Fruit fly (Drosophila melanogaster) whole organism, embryonic: ENCODE data around the gene CG33124.

Experiments
- Atf6 ChIP-seq: fragments of 200-800 bp; sonication (Bioruptor generic); IDR thresholded peaks from 2 replicates; pipeline ENCODE4 v1.3.6; 2022; ENCODE audit warnings: missing biosample characterization, missing genetic modification characterization
- CG10209 ChIP-seq: fragments of 200-800 bp; sonication (Bioruptor generic); optimal IDR thresholded peaks from 3 replicates; lab custom pipeline; 2017; ENCODE audit warnings: missing biosample characterization, mild to moderate bottlenecking, missing genetic modification characterization, missing genetic modification reagents
- CG10462 ChIP-seq: fragments of 200-800 bp; sonication (Bioruptor generic); optimal IDR thresholded peaks from 2 replicates; lab custom pipeline; 2016; ENCODE audit warnings: missing biosample characterization, missing genetic modification characterization
- CG10654 ChIP-seq: fragments of 200-800 bp; sonication (Bioruptor generic); optimal IDR thresholded peaks from 2 replicates; lab custom pipeline; 2016; ENCODE audit warnings: missing biosample characterization, missing genetic modification characterization
- CG1233 ChIP-seq: fragments of 200-800 bp; sonication (Bioruptor generic); optimal IDR thresholded peaks from 4 replicates; lab custom pipeline; 2018; ENCODE audit warnings: missing biosample characterization, mild to moderate bottlenecking, missing genetic modification characterization
- CG13624 ChIP-seq: fragments of 200-800 bp; sonication (Bioruptor generic); optimal IDR thresholded peaks from 2 replicates; lab custom pipeline; 2016; ENCODE audit warnings: missing biosample characterization, missing genetic modification characterization
- CG13775 ChIP-seq: fragments of 200-800 bp; sonication (Bioruptor generic); optimal IDR thresholded peaks from 3 replicates; lab custom pipeline; 2017; ENCODE audit warnings: missing biosample characterization, mild to moderate bottlenecking, missing genetic modification characterization
- CG13894 ChIP-seq: fragments of 200-800 bp; sonication (Bioruptor generic); optimal IDR thresholded peaks from 3 replicates; lab custom pipeline; 2018; ENCODE audit warnings: missing biosample characterization, mild to moderate bottlenecking, missing genetic modification characterization, moderate library complexity
- CG14014 ChIP-seq: fragments of 200-800 bp; sonication (Bioruptor generic); IDR thresholded peaks from 2 replicates; pipeline ENCODE4 v1.3.6; 2022; ENCODE audit warnings: missing biosample characterization, missing genetic modification characterization
- CG15073 ChIP-seq: fragments of 200-800 bp; sonication (Bioruptor generic); optimal IDR thresholded peaks from 2 replicates; lab custom pipeline; 2016; ENCODE audit warnings: missing biosample characterization, missing genetic modification characterization
- CG2120 ChIP-seq: fragments of 200-800 bp; sonication (Bioruptor generic); optimal IDR thresholded peaks from 3 replicates; lab custom pipeline; 2016; ENCODE audit warnings: missing biosample characterization, missing genetic modification characterization
- CG43689 ChIP-seq: fragments of 200-800 bp; sonication (Bioruptor generic); IDR thresholded peaks from 2 replicates; pipeline ENCODE4 v1.3.6; 2022; ENCODE audit warnings: missing biosample characterization, missing genetic modification characterization
- CG6854 ChIP-seq: fragments of 200-800 bp; sonication (Bioruptor generic); optimal IDR thresholded peaks from 3 replicates; lab custom pipeline; 2017; ENCODE audit warnings: missing biosample characterization, mild to moderate bottlenecking, missing genetic modification characterization
- CG7556 ChIP-seq: fragments of 200-800 bp; sonication (Bioruptor generic); optimal IDR thresholded peaks from 2 replicates; lab custom pipeline; 2017; ENCODE audit warnings: missing biosample characterization, mild to moderate bottlenecking, missing genetic modification characterization
- CG8290 ChIP-seq, 3 experiments: fragments of 200-800 bp; sonication (Bioruptor generic); optimal IDR thresholded peaks; 2 replicates each; lab custom pipeline; 2016 to 2019; ENCODE audit warnings: missing biosample characterization in 3 of 3, missing genetic modification characterization in 3 of 3, mild to moderate bottlenecking in 2 of 3, moderate library complexity in 1 of 3
- CG8924 ChIP-seq: fragments of 200-800 bp; optimal IDR thresholded peaks from 3 replicates; lab custom pipeline; 2019; ENCODE audit warnings: missing biosample characterization, mild to moderate bottlenecking, missing genetic modification characterization, moderate library complexity
- CG9797 ChIP-seq: fragments of 200-800 bp; sonication (Bioruptor generic); optimal IDR thresholded peaks from 3 replicates; lab custom pipeline; 2018; ENCODE audit warnings: missing biosample characterization, mild to moderate bottlenecking, missing genetic modification characterization
- CHES-1-like ChIP-seq: fragments of 200-800 bp; sonication (Bioruptor generic); optimal IDR thresholded peaks from 2 replicates; lab custom pipeline; 2016; ENCODE audit warnings: missing biosample characterization, missing genetic modification characterization
- CkIIα-i1 ChIP-seq: fragments of 200-800 bp; sonication (Bioruptor generic); IDR thresholded peaks from 2 replicates; pipeline ENCODE4 v1.3.6; 2022; ENCODE audit warnings: missing biosample characterization, missing genetic modification characterization
- Eip74EF ChIP-seq, 2 experiments: fragments of 200-800 bp in 1 of 2; fragments of >200 bp in 1 of 2; sonication (Bioruptor generic) in 1 of 2; optimal IDR thresholded peaks; 2 replicates each; lab custom pipeline; 2017 to 2019; ENCODE audit warnings: missing biosample characterization in 2 of 2, missing genetic modification characterization in 2 of 2, mild to moderate bottlenecking in 1 of 2, moderate library complexity in 1 of 2
- Fer3 ChIP-seq: fragments of 200-800 bp; sonication (Bioruptor generic); optimal IDR thresholded peaks from 2 replicates; lab custom pipeline; 2018; ENCODE audit warnings: missing biosample characterization, mild to moderate bottlenecking, missing genetic modification characterization, moderate library complexity
- HLH4C ChIP-seq: fragments of 200-800 bp; sonication (Bioruptor generic); IDR thresholded peaks from 3 replicates; pipeline ENCODE4 v1.3.6; 2022; ENCODE audit warnings: missing biosample characterization, missing genetic modification characterization; ENCODE audit not compliant: partially characterized antibody
- HLH54F ChIP-seq: fragments of 200-800 bp; sonication (Bioruptor generic); optimal IDR thresholded peaks from 3 replicates; lab custom pipeline; 2016; ENCODE audit warnings: missing biosample characterization, missing genetic modification characterization
- Hand ChIP-seq: fragments of 200-800 bp; sonication (Bioruptor generic); optimal IDR thresholded peaks from 2 replicates; lab custom pipeline; 2017; ENCODE audit warnings: mild to moderate bottlenecking, missing biosample characterization, missing genetic modification reagents, missing genetic modification characterization
- MESR4 ChIP-seq: fragments of 200-800 bp; sonication (Bioruptor generic); optimal IDR thresholded peaks from 2 replicates; lab custom pipeline; 2018; ENCODE audit warnings: missing biosample characterization, mild to moderate bottlenecking, missing genetic modification characterization, moderate library complexity
- Pdp1 ChIP-seq, 2 experiments: fragments of 200-800 bp; sonication (Bioruptor generic); optimal IDR thresholded peaks; 3 replicates each; lab custom pipeline; 2016; ENCODE audit warnings: missing biosample characterization in 2 of 2, missing genetic modification characterization in 2 of 2, mild to moderate bottlenecking in 1 of 2, moderate library complexity in 1 of 2
- Ptx1 ChIP-seq: fragments of 200-800 bp; sonication (Bioruptor generic); IDR thresholded peaks from 2 replicates; pipeline ENCODE4 v1.3.6; 2022; ENCODE audit warnings: missing biosample characterization, missing genetic modification characterization
- Side ChIP-seq: fragments of 200-800 bp; sonication (Bioruptor generic); optimal IDR thresholded peaks from 2 replicates; lab custom pipeline; 2016; ENCODE audit warnings: missing biosample characterization, missing genetic modification characterization
- YL-1 ChIP-seq: fragments of 200-800 bp; sonication (Bioruptor generic); optimal IDR thresholded peaks from 3 replicates; lab custom pipeline; 2017; ENCODE audit warnings: missing biosample characterization, mild to moderate bottlenecking, missing genetic modification characterization
- btn ChIP-seq: fragments of 200-800 bp; sonication (Bioruptor generic); optimal IDR thresholded peaks from 2 replicates; lab custom pipeline; 2016; ENCODE audit warnings: missing biosample characterization, missing genetic modification characterization
- crp ChIP-seq, 2 experiments: fragments of 200-800 bp; sonication (Bioruptor generic); optimal IDR thresholded peaks; 2 replicates in 1 of 2; 3 replicates in 1 of 2; lab custom pipeline; 2017; ENCODE audit warnings: missing biosample characterization in 2 of 2, missing genetic modification characterization in 2 of 2, mild to moderate bottlenecking in 1 of 2, moderate library complexity in 1 of 2
- cwo ChIP-seq: fragments of 200-800 bp; sonication (Bioruptor generic); optimal IDR thresholded peaks from 3 replicates; lab custom pipeline; 2017; ENCODE audit warnings: missing biosample characterization, missing genetic modification characterization, mild to moderate bottlenecking, moderate library complexity, missing genetic modification reagents
- dysf ChIP-seq: fragments of 200-800 bp; sonication (Bioruptor generic); IDR thresholded peaks from 3 replicates; pipeline ENCODE4 v1.3.6; 2022; ENCODE audit warnings: missing biosample characterization, missing genetic modification characterization
- gfzf ChIP-seq: fragments of 200-800 bp; sonication (Bioruptor generic); optimal IDR thresholded peaks from 2 replicates; lab custom pipeline; 2016; ENCODE audit warnings: missing biosample characterization, mild to moderate bottlenecking, missing genetic modification characterization, moderate library complexity
- hkb ChIP-seq, 2 experiments: fragments of 200-800 bp in 1 of 2; fragments of >200 bp in 1 of 2; sonication (Bioruptor generic) in 1 of 2; IDR thresholded peaks in 1 of 2; optimal IDR thresholded peaks in 1 of 2; 2 replicates each; pipeline versions ENCODE4 v1.3.6 to Lab custom; 2017 to 2022; ENCODE audit warnings: missing biosample characterization in 1 of 2, missing genetic modification characterization in 1 of 2
- insv ChIP-seq, 2 experiments: fragments of 200-800 bp; sonication (Bioruptor generic); optimal IDR thresholded peaks; 3 replicates each; lab custom pipeline; 2016 to 2018; ENCODE audit warnings: missing biosample characterization in 2 of 2, missing genetic modification characterization in 2 of 2
- lola ChIP-seq, 3 experiments: fragments of >200 bp in 2 of 3; fragments of 200-800 bp in 1 of 3; sonication (Bioruptor generic) in 1 of 3; optimal IDR thresholded peaks; 2 replicates each; lab custom pipeline; 2017 to 2019; ENCODE audit warnings: missing biosample characterization in 3 of 3, missing genetic modification characterization in 3 of 3, mild to moderate bottlenecking in 1 of 3, moderate library complexity in 1 of 3
- nerfin-1 ChIP-seq: fragments of 200-800 bp; sonication (Bioruptor generic); optimal IDR thresholded peaks from 3 replicates; lab custom pipeline; 2019; ENCODE audit warnings: missing biosample characterization, mild to moderate bottlenecking, missing genetic modification characterization, moderate library complexity
- org-1 ChIP-seq: fragments of 200-800 bp; sonication (Bioruptor generic); optimal IDR thresholded peaks from 2 replicates; lab custom pipeline; 2017; ENCODE audit warnings: missing biosample characterization, missing genetic modification characterization
- phol ChIP-seq: fragments of 200-800 bp; sonication (Bioruptor generic); optimal IDR thresholded peaks from 3 replicates; lab custom pipeline; 2018; ENCODE audit warnings: missing biosample characterization, mild to moderate bottlenecking, missing genetic modification characterization, moderate library complexity
- psq ChIP-seq: fragments of 200-800 bp; sonication (Bioruptor generic); optimal IDR thresholded peaks from 2 replicates; lab custom pipeline; 2017; ENCODE audit warnings: missing biosample characterization, missing genetic modification characterization
- row ChIP-seq: fragments of 200-800 bp; sonication (Bioruptor generic); IDR thresholded peaks from 3 replicates; pipeline ENCODE4 v1.3.6; 2022; ENCODE audit warnings: missing biosample characterization, missing genetic modification characterization
- salm ChIP-seq: fragments of 200-800 bp; sonication (Bioruptor generic); optimal IDR thresholded peaks from 2 replicates; lab custom pipeline; 2018; ENCODE audit warnings: missing biosample characterization, mild to moderate bottlenecking, missing genetic modification characterization
- sd ChIP-seq: fragments of 200-800 bp; sonication (Bioruptor generic); optimal IDR thresholded peaks from 3 replicates; lab custom pipeline; 2018; ENCODE audit warnings: missing biosample characterization, mild to moderate bottlenecking, missing genetic modification characterization, moderate library complexity
- sr ChIP-seq: fragments of 200-800 bp; sonication (Bioruptor generic); IDR thresholded peaks from 3 replicates; pipeline ENCODE4 v1.3.6; 2022; ENCODE audit warnings: missing biosample characterization, missing genetic modification characterization
- vfl ChIP-seq: fragments of 200-800 bp; sonication (Bioruptor generic); optimal IDR thresholded peaks from 2 replicates; lab custom pipeline; 2016; ENCODE audit warnings: missing biosample characterization, missing genetic modification characterization
- vnd ChIP-seq: fragments of 200-800 bp; sonication (Bioruptor generic); IDR thresholded peaks from 3 replicates; pipeline ENCODE4 v1.3.6; 2022; ENCODE audit warnings: missing biosample characterization, missing genetic modification characterization; ENCODE audit not compliant: partially characterized antibody

CG33124 gene

DNA sequence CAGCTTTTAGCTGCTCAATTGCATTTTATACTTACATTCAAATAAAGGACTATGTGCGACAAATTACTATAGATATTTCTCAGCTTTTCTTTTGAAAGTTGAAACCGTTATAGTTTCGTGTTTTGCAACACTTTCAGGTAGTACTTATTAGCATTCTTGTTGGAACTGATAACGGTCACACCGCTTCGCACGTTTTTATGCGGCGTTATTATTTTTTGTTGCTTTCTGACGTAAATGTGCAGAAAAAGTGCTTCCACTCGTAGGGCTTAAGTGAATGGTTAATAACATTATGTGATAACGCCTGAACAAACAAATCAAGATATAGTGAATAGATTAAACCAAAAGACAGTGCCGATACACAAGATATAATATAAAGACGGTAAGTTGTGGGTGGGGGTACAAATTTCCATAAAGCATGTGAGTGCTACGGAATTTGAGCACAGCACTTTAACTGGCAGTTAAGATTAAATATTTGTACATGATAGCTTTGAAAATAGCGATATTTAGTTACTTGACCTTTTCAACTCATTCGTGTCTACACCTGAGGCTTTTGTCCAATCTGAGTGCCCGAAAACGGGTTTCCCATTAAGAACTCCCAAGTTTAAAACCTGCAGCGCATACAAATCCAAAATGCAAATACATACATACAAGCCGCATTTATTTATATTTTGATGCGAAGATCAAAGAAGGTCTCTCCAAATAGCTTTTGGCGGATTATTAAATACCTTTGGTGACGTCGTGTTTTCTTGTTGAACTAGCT lies 11.9 kb upstream of the CG33124 start, which contains the start of gene papi (continued):
- TF ChIP-seq Side = peak; percentile 23
- TF ChIP-seq CG2120 (GFP tag; lab: Kevin White, UChicago) = peak; percentile 38
- peak; percentile 6 for TF ChIP-seq salm (tag; lab: Kevin White, UChicago)
- no peak for TF ChIP-seq sr (GFP tag; lab: Robert Waterston, UW)
- TF ChIP-seq vnd (GFP tag; lab: Robert Waterston, UW) = no peak
- 0 out of 3 replicates have a peak, but pooled peaks have one; percentile 13 for TF ChIP-seq HLH4C (GFP tag; lab: Robert Waterston, UW)
- peak; percentile 90 for TF ChIP-seq nerfin-1
- no peak for TF ChIP-seq CG15073
- TF ChIP-seq CG1233 (GFP tag; lab: Kevin White, UChicago) = no peak
- no peak for TF ChIP-seq CG8290 (GFP tag; optimal IDR thresholded peaks at IDR 0.05; lab: Kevin White, UChicago)
- peak in 1 of 2 experiments; percentile 34 for TF ChIP-seq CG8290 (tag; optimal IDR thresholded peaks at IDR 0.05; lab: Kevin White, UChicago)
- no peak for TF ChIP-seq Fer3
- TF ChIP-seq MESR4 (GFP tag; lab: Kevin White, UChicago) = peak; percentile 62
- TF ChIP-seq YL-1 (GFP tag; lab: Kevin White, UChicago) = peak; percentile 71
- TF ChIP-seq CG6854 (GFP tag; lab: Kevin White, UChicago) = peak; percentile 16
- TF ChIP-seq gfzf = peak; percentile 82
- no peak for TF ChIP-seq CG10209 (GFP tag; lab: Kevin White, UChicago)
- TF ChIP-seq crp (GFP tag; optimal IDR thresholded peaks at IDR 0.05; lab: Kevin White, UChicago) = peak in 1 of 2 experiments; percentile 14
- TF ChIP-seq sd (tag; lab: Kevin White, UChicago) = peak; percentile 75
- TF ChIP-seq dysf = no peak
- TF ChIP-seq CG10462 = no peak
- TF ChIP-seq lola (GFP tag; optimal IDR thresholded peaks at IDR 0.05; lab: Kevin White, UChicago) = no peak
- no peak for TF ChIP-seq CG7556 (GFP tag; lab: Kevin White, UChicago)
- TF ChIP-seq btn (GFP tag; lab: Kevin White, UChicago) = no peak
- no peak for TF ChIP-seq HLH54F (GFP tag; lab: Kevin White, UChicago)
- TF ChIP-seq CG13894 (tag; lab: Kevin White, UChicago) = peak; percentile 21
- TF ChIP-seq org-1 = no peak
- TF ChIP-seq CG9797 = peak; percentile 70
- TF ChIP-seq CG43689 (GFP tag; lab: Robert Waterston, UW) = no peak
- no peak for TF ChIP-seq CkIIα-i1 (GFP tag; lab: Robert Waterston, UW)
- no peak for TF ChIP-seq CG14014 (GFP tag; lab: Robert Waterston, UW)
- TF ChIP-seq row = no peak
- TF ChIP-seq hkb (optimal IDR thresholded peaks at IDR 0.05; lab: Kevin White, UChicago) = no peak
- TF ChIP-seq hkb (GFP tag; IDR thresholded peaks at IDR 0.05; lab: Robert Waterston, UW) = peak; percentile 9; the same call in 1 of the 2 replicates
- TF ChIP-seq CG13775 (GFP tag; lab: Kevin White, UChicago) = no peak
- peak; percentile 48 for TF ChIP-seq CG8924 (tag; lab: Kevin White, UChicago)
- TF ChIP-seq Hand (GFP tag; lab: Kevin White, UChicago) = no peak
- peak; percentile 66 for TF ChIP-seq cwo (GFP tag; lab: Kevin White, UChicago)
- TF ChIP-seq CG13624 (GFP tag; lab: Kevin White, UChicago) = peak; percentile 4
- no peak for TF ChIP-seq Ptx1 (GFP tag; lab: Robert Waterston, UW)
- TF ChIP-seq insv (GFP tag; optimal IDR thresholded peaks at IDR 0.05; lab: Kevin White, UChicago) = peak in 1 of 2 experiments; percentile 92
- TF ChIP-seq phol (tag; lab: Kevin White, UChicago) = peak; percentile 3
- no peak for TF ChIP-seq vfl
- TF ChIP-seq Eip74EF (GFP tag; optimal IDR thresholded peaks at IDR 0.05; lab: Kevin White, UChicago) = no peak
- TF ChIP-seq Atf6 (GFP tag; lab: Robert Waterston, UW) = no peak
- peak in 1 of 2 experiments; percentile 91 for TF ChIP-seq Pdp1 (GFP tag; optimal IDR thresholded peaks at IDR 0.05; lab: Kevin White, UChicago)
- no peak for TF ChIP-seq CG10654 (GFP tag; lab: Kevin White, UChicago)
- peak; percentile 27 for TF ChIP-seq CHES-1-like
- no peak for TF ChIP-seq psq
